Worm (Caenorhabditis elegans) whole organism, L1 larva: Measurements from ENCODE around the gene C05G5.5.

Experiments
- C16A3.4 ChIP-seq: fragments of 150-350 bp; optimal IDR thresholded peaks from 2 replicates; lab custom pipeline; 2014; ENCODE audit warnings: missing biosample characterization, missing genetic modification characterization
- Y116A8C.19 ChIP-seq: sonication (generic microtip); optimal IDR thresholded peaks from 2 replicates; lab custom pipeline; 2016; ENCODE audit warnings: missing compliant biosample characterization, missing genetic modification characterization, borderline replicate concordance
- ama-1 ChIP-seq: fragments of 150-350 bp; optimal IDR thresholded peaks from 2 replicates; lab custom pipeline; 2014
- blmp-1 ChIP-seq: fragments of 150-350 bp; optimal IDR thresholded peaks from 2 replicates; lab custom pipeline; 2014; ENCODE audit warnings: missing biosample characterization, missing genetic modification characterization
- ceh-82 ChIP-seq, 3 experiments: fragments of 150-350 bp in 1 of 3; sonication (generic microtip) in 2 of 3; optimal IDR thresholded peaks; 2 replicates each; lab custom pipeline; 2014 to 2017; ENCODE audit warnings: missing biosample characterization in 3 of 3, missing genetic modification characterization in 3 of 3
- ces-1 ChIP-seq: fragments of 150-350 bp; optimal IDR thresholded peaks from 2 replicates; lab custom pipeline; 2014; ENCODE audit warnings: missing biosample characterization, missing genetic modification reagents, missing genetic modification characterization
- dpl-1 ChIP-seq, 3 experiments: fragments of 150-350 bp in 2 of 3; sonication (generic microtip) in 1 of 3; optimal IDR thresholded peaks; 2 replicates each; lab custom pipeline; 2014 to 2017; ENCODE audit warnings: missing biosample characterization in 3 of 3, missing genetic modification characterization in 3 of 3, missing genetic modification reagents in 3 of 3
- dsc-1 ChIP-seq: sonication (generic microtip); optimal IDR thresholded peaks from 2 replicates; lab custom pipeline; 2016; ENCODE audit warnings: mild to moderate bottlenecking, missing genetic modification characterization, missing compliant biosample characterization
- elt-2 ChIP-seq: sonication (generic microtip); optimal IDR thresholded peaks from 2 replicates; lab custom pipeline; 2016; ENCODE audit warnings: missing genetic modification characterization, mild to moderate bottlenecking, inconsistent platforms, missing compliant biosample characterization, missing genetic modification reagents
- elt-3 ChIP-seq, 6 experiments: fragments of 150-350 bp in 1 of 6; sonication (generic microtip); optimal IDR thresholded peaks; 2 replicates each; lab custom pipeline; 2017 to 2018; ENCODE audit warnings: missing biosample characterization in 6 of 6, missing genetic modification characterization in 6 of 6, inconsistent platforms in 1 of 6
- hlh-4 ChIP-seq: sonication (generic microtip); optimal IDR thresholded peaks from 2 replicates; lab custom pipeline; 2016; ENCODE audit warnings: mild to moderate bottlenecking, missing genetic modification characterization, missing compliant biosample characterization
- irx-1 ChIP-seq: sonication (generic microtip); optimal IDR thresholded peaks from 2 replicates; lab custom pipeline; 2016; ENCODE audit warnings: missing genetic modification characterization, missing compliant biosample characterization
- jun-1 ChIP-seq: fragments of 150-350 bp; optimal IDR thresholded peaks from 2 replicates; lab custom pipeline; 2014; ENCODE audit warnings: missing biosample characterization, missing genetic modification reagents, missing genetic modification characterization
- lin-14 ChIP-seq: fragments of 200-800 bp; sonication (Bioruptor generic); optimal IDR thresholded peaks from 2 replicates; lab custom pipeline; 2018; ENCODE audit warnings: mild to moderate bottlenecking, missing genetic modification characterization, moderate library complexity, missing compliant biosample characterization
- lin-35 ChIP-seq, 2 experiments: fragments of 150-350 bp; optimal IDR thresholded peaks; 2 replicates each; lab custom pipeline; 2014; ENCODE audit warnings: missing biosample characterization in 2 of 2, missing genetic modification characterization in 2 of 2, missing genetic modification reagents in 2 of 2
- lin-39 ChIP-seq: fragments of 150-350 bp; optimal IDR thresholded peaks from 2 replicates; lab custom pipeline; 2014; ENCODE audit warnings: missing biosample characterization, missing genetic modification reagents, missing genetic modification characterization
- lir-3 ChIP-seq: sonication (generic microtip); optimal IDR thresholded peaks from 2 replicates; lab custom pipeline; 2016; ENCODE audit warnings: mild to moderate bottlenecking, missing genetic modification characterization, moderate library complexity, missing compliant biosample characterization; ENCODE audit not compliant: poor library complexity
- lsy-2 ChIP-seq, 2 experiments: fragments of 150-350 bp; optimal IDR thresholded peaks; 2 replicates each; lab custom pipeline; 2014; ENCODE audit warnings: missing biosample characterization in 2 of 2, missing genetic modification characterization in 2 of 2
- mdl-1 ChIP-seq, 2 experiments: fragments of 150-350 bp; optimal IDR thresholded peaks; 2 replicates each; lab custom pipeline; 2014 to 2017; ENCODE audit warnings: missing biosample characterization in 2 of 2, missing genetic modification characterization in 2 of 2, inconsistent platforms in 1 of 2
- nhr-19 ChIP-seq: fragments of 200-800 bp; sonication (Bioruptor generic); conservative IDR thresholded peaks from 2 replicates; pipeline ENCODE4 v1.3.6; 2022; ENCODE audit warnings: missing genetic modification characterization, missing compliant biosample characterization
- nhr-20 ChIP-seq: sonication (generic microtip); optimal IDR thresholded peaks from 2 replicates; lab custom pipeline; 2016; ENCODE audit warnings: mild to moderate bottlenecking, missing genetic modification characterization, missing compliant biosample characterization
- nhr-237 ChIP-seq: fragments of 150-350 bp; optimal IDR thresholded peaks from 2 replicates; lab custom pipeline; 2014; ENCODE audit warnings: missing biosample characterization, missing genetic modification characterization
- nhr-28 ChIP-seq: fragments of 150-350 bp; optimal IDR thresholded peaks from 2 replicates; lab custom pipeline; 2014; ENCODE audit warnings: missing biosample characterization, missing genetic modification characterization
- nhr-47 ChIP-seq: sonication (generic microtip); optimal IDR thresholded peaks from 2 replicates; lab custom pipeline; 2016; ENCODE audit warnings: mild to moderate bottlenecking, missing genetic modification characterization, moderate library complexity, missing compliant biosample characterization
- nhr-71 ChIP-seq: sonication (generic microtip); optimal IDR thresholded peaks from 2 replicates; lab custom pipeline; 2016; ENCODE audit warnings: mild to moderate bottlenecking, missing genetic modification characterization, moderate library complexity, missing compliant biosample characterization
- nhr-77 ChIP-seq: fragments of 150-350 bp; optimal IDR thresholded peaks from 2 replicates; lab custom pipeline; 2014; ENCODE audit warnings: missing biosample characterization, missing genetic modification characterization
- nhr-85 ChIP-seq: sonication (generic microtip); peaks from one replicate; lab custom pipeline; 2016; ENCODE audit warnings: missing genetic modification characterization, inconsistent platforms, missing compliant biosample characterization
- nhr-90 ChIP-seq: sonication (generic microtip); optimal IDR thresholded peaks from 2 replicates; lab custom pipeline; 2016; ENCODE audit warnings: mild to moderate bottlenecking, missing genetic modification characterization, missing compliant biosample characterization; ENCODE audit not compliant: poor library complexity
- pag-3 ChIP-seq: sonication (generic microtip); optimal IDR thresholded peaks from 2 replicates; lab custom pipeline; 2017; ENCODE audit warnings: missing genetic modification characterization, mild to moderate bottlenecking, missing compliant biosample characterization, antibody characterized with exemption, borderline replicate concordance; ENCODE audit not compliant: insufficient read depth
- pax-3 ChIP-seq: fragments of 200-800 bp; sonication (Bioruptor generic); optimal IDR thresholded peaks from 2 replicates; lab custom pipeline; 2018; ENCODE audit warnings: mild to moderate bottlenecking, missing genetic modification characterization, moderate library complexity, missing compliant biosample characterization
- pqm-1 ChIP-seq: sonication (generic microtip); optimal IDR thresholded peaks from 3 replicates; lab custom pipeline; 2017; ENCODE audit warnings: missing biosample characterization, missing genetic modification characterization
- rnt-1 ChIP-seq: sonication (generic microtip); optimal IDR thresholded peaks from 2 replicates; lab custom pipeline; 2016; ENCODE audit warnings: mild to moderate bottlenecking, missing genetic modification characterization, moderate library complexity, missing compliant biosample characterization
- snpc-4 ChIP-seq: fragments of 150-350 bp; optimal IDR thresholded peaks from 2 replicates; lab custom pipeline; 2014; ENCODE audit warnings: missing biosample characterization, missing genetic modification characterization
- snu-23 ChIP-seq: sonication (generic microtip); optimal IDR thresholded peaks from 2 replicates; lab custom pipeline; 2016; ENCODE audit warnings: missing genetic modification characterization, missing compliant biosample characterization
- tbx-2 ChIP-seq: sonication (generic microtip); optimal IDR thresholded peaks from 2 replicates; lab custom pipeline; 2016; ENCODE audit warnings: missing genetic modification characterization, missing compliant biosample characterization
- unc-130 ChIP-seq: fragments of 150-350 bp; optimal IDR thresholded peaks from 2 replicates; lab custom pipeline; 2017; ENCODE audit warnings: missing biosample characterization, missing genetic modification characterization, inconsistent platforms
- unc-30 ChIP-seq: sonication (generic microtip); optimal IDR thresholded peaks from 2 replicates; lab custom pipeline; 2017; ENCODE audit warnings: missing biosample characterization, missing genetic modification characterization
- unc-98 ChIP-seq: fragments of 200-800 bp; sonication (Bioruptor generic); IDR thresholded peaks from 2 replicates; pipeline ENCODE4 v1.3.6; 2022; ENCODE audit warnings: missing genetic modification characterization, missing compliant biosample characterization
- ztf-11 ChIP-seq, 2 experiments: sonication (generic microtip); optimal IDR thresholded peaks; 2 replicates each; lab custom pipeline; 2016 to 2017; ENCODE audit warnings: missing genetic modification characterization in 2 of 2, missing biosample characterization in 1 of 2, missing compliant biosample characterization in 1 of 2

C05G5.5 gene

DNA sequence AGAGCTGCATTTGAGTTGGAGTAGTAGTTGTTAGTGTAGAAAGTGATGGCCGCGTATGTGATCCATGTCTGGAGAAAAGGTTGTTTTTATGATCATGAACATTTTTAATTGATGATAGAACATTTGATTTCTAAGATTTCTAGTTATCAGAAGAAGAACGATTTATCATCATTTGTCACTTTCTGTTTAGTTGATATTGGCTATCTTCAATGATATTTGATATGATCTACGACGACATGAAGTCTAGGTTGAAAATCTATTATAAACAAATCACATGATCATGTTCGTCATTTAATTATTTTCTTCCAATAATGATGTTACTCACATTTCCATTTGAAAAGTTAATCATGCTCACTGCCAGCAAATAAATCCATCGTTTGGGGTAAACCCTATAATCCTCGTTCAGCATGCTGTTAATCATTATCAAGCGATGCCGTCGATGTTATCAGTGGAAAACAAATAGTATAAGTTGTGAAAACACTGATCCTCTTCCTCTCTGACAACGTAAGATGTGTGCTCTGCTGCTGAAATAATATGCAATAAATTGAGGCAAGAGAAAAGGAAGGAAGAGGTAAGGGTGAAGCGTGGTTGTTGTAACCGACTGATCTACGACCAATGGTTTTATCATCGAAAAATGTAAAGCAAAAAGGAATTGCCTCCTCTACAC lies 23.8 kb downstream of the C05G5.5 start:
- TF ChIP-seq irx-1 (tag; lab: Kevin White, UChicago) (no peak), snu-23 (peak; percentile 26), C16A3.4 (tag; lab: Kevin White, UChicago) (no peak), nhr-28 (tag; lab: Kevin White, UChicago) (no peak), lin-39 (no peak), blmp-1 (tag; lab: Kevin White, UChicago) (peak; percentile 63), nhr-237 (tag; lab: Kevin White, UChicago) (no peak), lin-14 (GFP tag; lab: Kevin White, UChicago) (peak; percentile 21), dpl-1 (GFP tag; optimal IDR thresholded peaks at IDR 0.05; lab: Kevin White, UChicago) (no peak), ces-1 (no peak), elt-2 (tag; lab: Kevin White, UChicago) (peak; percentile 73), Y116A8C.19 (tag; lab: Kevin White, UChicago) (no peak), mdl-1 (tag; optimal IDR thresholded peaks at IDR 0.05; lab: Kevin White, UChicago) (no peak), dsc-1 (tag; lab: Kevin White, UChicago) (peak; percentile 60), tbx-2 (tag; lab: Kevin White, UChicago) (peak; percentile 52), unc-130 (no peak), nhr-85 (peak; percentile 70), nhr-90 (tag; lab: Kevin White, UChicago) (peak; percentile 5), elt-3 (tag; optimal IDR thresholded peaks at IDR 0.05; lab: Kevin White, UChicago) (peak in 2 of 6 experiments; percentile 62 to 81), nhr-47 (tag; lab: Kevin White, UChicago) (no peak), unc-98 (GFP tag; lab: Robert Waterston, UW) (no peak), nhr-77 (tag; lab: Kevin White, UChicago) (no peak), pax-3 (tag; lab: Kevin White, UChicago) (no peak), ama-1 (lab: Kevin White, UChicago) (no peak), lin-35 (GFP tag; optimal IDR thresholded peaks at IDR 0.05; lab: Kevin White, UChicago) (peak in 1 of 2 experiments; percentile 25), ztf-11 (tag; optimal IDR thresholded peaks at IDR 0.05; lab: Kevin White, UChicago) (no peak), nhr-71 (tag; lab: Kevin White, UChicago) (peak; percentile 62), unc-30 (no peak), nhr-20 (tag; lab: Kevin White, UChicago) (peak; percentile 59), lsy-2 (tag; optimal IDR thresholded peaks at IDR 0.05; lab: Kevin White, UChicago) (peak in 1 of 2 experiments; percentile 21), jun-1 (tag; lab: Kevin White, UChicago) (peak; percentile 41), rnt-1 (tag; lab: Kevin White, UChicago) (no peak), nhr-19 (GFP tag; lab: Robert Waterston, UW) (peak; percentile 20; the same call in 1 of the 2 replicates), pqm-1 (tag; lab: Kevin White, UChicago) (no peak), pag-3 (no peak), hlh-4 (tag; lab: Kevin White, UChicago) (no peak), lir-3 (tag; lab: Kevin White, UChicago) (no peak)
- TF ChIP-seq, all 84 proteins: peak for 15

DNA sequence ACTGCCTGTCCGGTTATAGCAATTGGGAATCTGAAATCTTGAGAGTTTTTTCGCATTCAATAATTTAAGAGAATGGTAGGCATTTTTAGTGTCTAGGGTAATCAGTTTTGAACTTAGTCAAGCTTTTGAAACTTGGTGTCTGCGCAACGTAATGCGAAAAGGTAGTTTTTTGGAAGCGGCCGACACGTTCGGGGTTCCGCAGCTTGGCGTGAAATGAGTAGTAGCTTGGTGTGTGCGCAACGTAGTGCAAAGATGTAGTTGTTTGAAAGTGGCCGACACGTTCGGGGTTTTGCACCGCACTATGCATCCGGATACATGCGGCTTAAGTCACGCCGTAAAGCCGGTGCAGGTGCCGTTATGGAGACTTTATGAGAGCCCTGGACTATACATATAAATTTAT lies 24.7 kb downstream of the C05G5.5 start:
- peak; percentile 35 for TF ChIP-seq snpc-4 (tag; lab: Kevin White, UChicago)
- no peak for TF ChIP-seq dpl-1 (GFP tag; optimal IDR thresholded peaks at IDR 0.05; lab: Kevin White, UChicago)
- no peak for TF ChIP-seq pqm-1 (tag; lab: Kevin White, UChicago)
- TF ChIP-seq snu-23: no peak
- TF ChIP-seq ceh-82 (tag; optimal IDR thresholded peaks at IDR 0.05; lab: Kevin White, UChicago): no peak
